Fruit fly (Drosophila melanogaster) whole organism, embryonic: ENCODE data around the gene Trim9.

ENCODE experiments used
- Bgb ChIP-seq: fragments of 200-800 bp; sonication (Bioruptor generic); IDR thresholded peaks from 2 replicates; pipeline ENCODE4 v1.3.6; 2022; ENCODE audit warnings: missing biosample characterization, missing genetic modification characterization; ENCODE audit not compliant: partially characterized antibody
- CG10147 ChIP-seq: fragments of 200-800 bp; sonication (Bioruptor generic); optimal IDR thresholded peaks from 2 replicates; lab custom pipeline; 2019; ENCODE audit warnings: missing biosample characterization, mild to moderate bottlenecking, missing genetic modification characterization, moderate library complexity
- CG10543 ChIP-seq: fragments of 200-800 bp; sonication (Bioruptor generic); optimal IDR thresholded peaks from 3 replicates; lab custom pipeline; 2017; ENCODE audit warnings: missing biosample characterization, mild to moderate bottlenecking, missing genetic modification characterization, moderate library complexity
- CG11093 ChIP-seq: fragments of 200-800 bp; sonication (Bioruptor generic); IDR thresholded peaks from 3 replicates; pipeline ENCODE4 v1.3.6; 2022; ENCODE audit warnings: missing biosample characterization, missing genetic modification characterization
- CG11504 ChIP-seq: fragments of 200-800 bp; sonication (Bioruptor generic); optimal IDR thresholded peaks from 3 replicates; lab custom pipeline; 2019; ENCODE audit warnings: missing biosample characterization, mild to moderate bottlenecking, missing genetic modification characterization, moderate library complexity
- CG12071 ChIP-seq: fragments of 200-800 bp; sonication (Bioruptor generic); optimal IDR thresholded peaks from 3 replicates; lab custom pipeline; 2018; ENCODE audit warnings: missing biosample characterization, mild to moderate bottlenecking, missing genetic modification characterization
- CG12299 ChIP-seq: fragments of 200-800 bp; sonication (Bioruptor generic); optimal IDR thresholded peaks from 2 replicates; lab custom pipeline; 2018; ENCODE audit warnings: missing biosample characterization, mild to moderate bottlenecking, missing genetic modification characterization
- CG12769 ChIP-seq: fragments of 200-800 bp; sonication (Bioruptor generic); optimal IDR thresholded peaks from 2 replicates; lab custom pipeline; 2019; ENCODE audit warnings: missing biosample characterization, mild to moderate bottlenecking, missing genetic modification characterization, moderate library complexity
- CG13894 ChIP-seq: fragments of 200-800 bp; sonication (Bioruptor generic); optimal IDR thresholded peaks from 3 replicates; lab custom pipeline; 2018; ENCODE audit warnings: missing biosample characterization, mild to moderate bottlenecking, missing genetic modification characterization, moderate library complexity
- CG15073 ChIP-seq: fragments of 200-800 bp; sonication (Bioruptor generic); optimal IDR thresholded peaks from 2 replicates; lab custom pipeline; 2016; ENCODE audit warnings: missing biosample characterization, missing genetic modification characterization
- CG17568 ChIP-seq: fragments of 200-800 bp; sonication (Bioruptor generic); optimal IDR thresholded peaks from 2 replicates; lab custom pipeline; 2018; ENCODE audit warnings: missing biosample characterization, mild to moderate bottlenecking, missing genetic modification characterization, moderate library complexity
- CG17802 ChIP-seq: fragments of 200-800 bp; sonication (Bioruptor generic); optimal IDR thresholded peaks from 2 replicates; lab custom pipeline; 2018; ENCODE audit warnings: missing biosample characterization, mild to moderate bottlenecking, missing genetic modification characterization, moderate library complexity
- CG17912 ChIP-seq: fragments of 200-800 bp; sonication (Bioruptor generic); optimal IDR thresholded peaks from 2 replicates; lab custom pipeline; 2018; ENCODE audit warnings: missing biosample characterization, mild to moderate bottlenecking, missing genetic modification characterization
- CG18619 ChIP-seq: fragments of 200-800 bp; sonication (Bioruptor generic); optimal IDR thresholded peaks from 3 replicates; lab custom pipeline; 2017; ENCODE audit warnings: missing biosample characterization, mild to moderate bottlenecking, missing genetic modification characterization
- CG2199 ChIP-seq: fragments of 200-800 bp; sonication (Bioruptor generic); IDR thresholded peaks from 3 replicates; pipeline ENCODE4 v1.3.6; 2022; ENCODE audit warnings: missing biosample characterization, missing genetic modification characterization
- CG30020 ChIP-seq: fragments of 200-800 bp; optimal IDR thresholded peaks from 2 replicates; lab custom pipeline; 2019; ENCODE audit warnings: missing biosample characterization, mild to moderate bottlenecking, missing genetic modification characterization, moderate library complexity
- CG32772 ChIP-seq: fragments of 200-800 bp; sonication (Bioruptor generic); IDR thresholded peaks from 2 replicates; pipeline ENCODE4 v1.3.6; 2022; ENCODE audit warnings: missing biosample characterization, missing genetic modification characterization
- CG5180 ChIP-seq: fragments of 200-800 bp; sonication (Bioruptor generic); optimal IDR thresholded peaks from 3 replicates; lab custom pipeline; 2017; ENCODE audit warnings: missing biosample characterization, missing genetic modification characterization, mild to moderate bottlenecking, moderate library complexity, missing genetic modification reagents
- CG5953 ChIP-seq: fragments of 200-800 bp; sonication (Bioruptor generic); IDR thresholded peaks from 2 replicates; pipeline ENCODE4 v1.3.6; 2022; ENCODE audit warnings: missing biosample characterization, missing genetic modification characterization
- CTCF ChIP-seq: fragments of 200-800 bp; sonication (Bioruptor generic); optimal IDR thresholded peaks from 2 replicates; lab custom pipeline; 2017; ENCODE audit warnings: missing biosample characterization, mild to moderate bottlenecking, missing genetic modification characterization, moderate library complexity
- Dll ChIP-seq: fragments of 200-800 bp; sonication (Bioruptor generic); IDR thresholded peaks from 4 replicates; pipeline ENCODE4 v1.3.6; 2022; ENCODE audit warnings: missing biosample characterization, missing genetic modification characterization; ENCODE audit not compliant: partially characterized antibody
- Fer2 ChIP-seq: fragments of 200-800 bp; sonication (Bioruptor generic); optimal IDR thresholded peaks from 2 replicates; lab custom pipeline; 2018; ENCODE audit warnings: missing biosample characterization, mild to moderate bottlenecking, missing genetic modification characterization, moderate library complexity
- GATAe ChIP-seq: fragments of 200-800 bp; sonication (Bioruptor generic); conservative IDR thresholded peaks from 2 replicates; pipeline ENCODE4 v1.3.6; 2022; ENCODE audit warnings: missing biosample characterization, missing genetic modification characterization
- Hand ChIP-seq: fragments of 200-800 bp; sonication (Bioruptor generic); optimal IDR thresholded peaks from 2 replicates; lab custom pipeline; 2017; ENCODE audit warnings: mild to moderate bottlenecking, missing biosample characterization, missing genetic modification reagents, missing genetic modification characterization
- Kr ChIP-seq: fragments of 200-800 bp; sonication (Bioruptor generic); optimal IDR thresholded peaks from 2 replicates; lab custom pipeline; 2017; ENCODE audit warnings: missing biosample characterization, mild to moderate bottlenecking, missing genetic modification characterization
- Mad ChIP-seq: fragments of 200-800 bp; sonication (Bioruptor generic); optimal IDR thresholded peaks from 2 replicates; lab custom pipeline; 2016; ENCODE audit warnings: missing biosample characterization, missing genetic modification characterization
- Rx ChIP-seq: fragments of 200-800 bp; sonication (Bioruptor generic); IDR thresholded peaks from 2 replicates; pipeline ENCODE4 v1.3.6; 2022; ENCODE audit warnings: missing biosample characterization, missing genetic modification characterization
- Stat92E ChIP-seq, 3 experiments: fragments of >200 bp in 2 of 3; fragments of 200-800 bp in 1 of 3; sonication (Bioruptor generic) in 1 of 3; optimal IDR thresholded peaks; 2 replicates each; lab custom pipeline; 2017 to 2019; ENCODE audit warnings: missing biosample characterization in 3 of 3, missing genetic modification characterization in 3 of 3, mild to moderate bottlenecking in 1 of 3, moderate library complexity in 1 of 3
- Taf1 ChIP-seq: fragments of 200-800 bp; sonication (Bioruptor generic); IDR thresholded peaks from 2 replicates; pipeline ENCODE4 v1.3.6; 2022; ENCODE audit warnings: missing biosample characterization, missing genetic modification characterization
- amos ChIP-seq: fragments of 200-800 bp; sonication (Bioruptor generic); IDR thresholded peaks from 2 replicates; pipeline ENCODE4 v1.3.6; 2022; ENCODE audit warnings: missing biosample characterization, missing genetic modification characterization; ENCODE audit not compliant: partially characterized antibody
- az2 ChIP-seq: fragments of 200-800 bp; sonication (Bioruptor generic); optimal IDR thresholded peaks from 3 replicates; lab custom pipeline; 2016; ENCODE audit warnings: missing biosample characterization, missing genetic modification characterization
- bigmax ChIP-seq: fragments of 200-800 bp; sonication (Bioruptor generic); optimal IDR thresholded peaks from 2 replicates; lab custom pipeline; 2018; ENCODE audit warnings: missing biosample characterization, mild to moderate bottlenecking, missing genetic modification characterization
- bowl ChIP-seq: fragments of 200-800 bp; sonication (Bioruptor generic); IDR thresholded peaks from 2 replicates; pipeline ENCODE4 v1.3.6; 2022; ENCODE audit warnings: missing biosample characterization, missing genetic modification characterization
- danr ChIP-seq: fragments of 200-800 bp; sonication (Bioruptor generic); IDR thresholded peaks from 2 replicates; pipeline ENCODE4 v1.3.6; 2022; ENCODE audit warnings: missing biosample characterization, missing genetic modification characterization
- dmrt99B ChIP-seq: fragments of 200-800 bp; sonication (Bioruptor generic); optimal IDR thresholded peaks from 2 replicates; lab custom pipeline; 2018; ENCODE audit warnings: missing biosample characterization, mild to moderate bottlenecking, missing genetic modification characterization, moderate library complexity
- ems ChIP-seq: fragments of 200-800 bp; sonication (Bioruptor generic); optimal IDR thresholded peaks from 3 replicates; lab custom pipeline; 2016; ENCODE audit warnings: missing biosample characterization, missing genetic modification characterization
- gsb-n ChIP-seq: fragments of 200-800 bp; sonication (Bioruptor generic); optimal IDR thresholded peaks from 3 replicates; lab custom pipeline; 2018; ENCODE audit warnings: missing biosample characterization, mild to moderate bottlenecking, missing genetic modification characterization
- her ChIP-seq: fragments of 200-800 bp; sonication (Bioruptor generic); optimal IDR thresholded peaks from 2 replicates; lab custom pipeline; 2016; ENCODE audit warnings: missing biosample characterization, missing genetic modification characterization
- hkb ChIP-seq, 2 experiments: fragments of 200-800 bp in 1 of 2; fragments of >200 bp in 1 of 2; sonication (Bioruptor generic) in 1 of 2; IDR thresholded peaks in 1 of 2; optimal IDR thresholded peaks in 1 of 2; 2 replicates each; pipeline versions ENCODE4 v1.3.6 to Lab custom; 2017 to 2022; ENCODE audit warnings: missing biosample characterization in 1 of 2, missing genetic modification characterization in 1 of 2
- kay ChIP-seq: fragments of 200-800 bp; sonication (Bioruptor generic); optimal IDR thresholded peaks from 2 replicates; lab custom pipeline; 2016; ENCODE audit warnings: missing biosample characterization, missing genetic modification characterization
- mam ChIP-seq: fragments of 200-800 bp; sonication (Bioruptor generic); optimal IDR thresholded peaks from 3 replicates; lab custom pipeline; 2016; ENCODE audit warnings: missing biosample characterization, missing genetic modification characterization
- salm ChIP-seq: fragments of 200-800 bp; sonication (Bioruptor generic); optimal IDR thresholded peaks from 2 replicates; lab custom pipeline; 2018; ENCODE audit warnings: missing biosample characterization, mild to moderate bottlenecking, missing genetic modification characterization
- sc ChIP-seq, 3 experiments: fragments of >200 bp in 2 of 3; fragments of 200-800 bp in 1 of 3; sonication (Bioruptor generic) in 1 of 3; optimal IDR thresholded peaks; 2 replicates in 2 of 3; 3 replicates in 1 of 3; lab custom pipeline; 2017; ENCODE audit warnings: mild to moderate bottlenecking in 1 of 3, missing biosample characterization in 1 of 3, missing genetic modification characterization in 1 of 3, missing genetic modification reagents in 1 of 3
- sens ChIP-seq: fragments of 200-800 bp; sonication (Bioruptor generic); peaks from one replicate; lab custom pipeline; 2016; ENCODE audit warnings: missing biosample characterization, missing genetic modification characterization
- sens-2 ChIP-seq: fragments of 200-800 bp; sonication (Bioruptor generic); IDR thresholded peaks from 2 replicates; pipeline ENCODE4 v1.3.6; 2022; ENCODE audit warnings: missing biosample characterization, missing genetic modification characterization
- sug ChIP-seq: fragments of 200-800 bp; optimal IDR thresholded peaks from 2 replicates; lab custom pipeline; 2019; ENCODE audit warnings: missing biosample characterization, mild to moderate bottlenecking, missing genetic modification characterization, moderate library complexity
- tup ChIP-seq: fragments of 200-800 bp; sonication (Bioruptor generic); optimal IDR thresholded peaks from 2 replicates; lab custom pipeline; 2016; ENCODE audit warnings: missing biosample characterization, mild to moderate bottlenecking, missing genetic modification characterization, moderate library complexity
- wek ChIP-seq: fragments of 200-800 bp; sonication (Bioruptor generic); optimal IDR thresholded peaks from 3 replicates; lab custom pipeline; 2018; ENCODE audit warnings: missing biosample characterization, mild to moderate bottlenecking, missing genetic modification characterization, moderate library complexity
- yki ChIP-seq: fragments of >200 bp; optimal IDR thresholded peaks from 3 replicates; lab custom pipeline; 2018

Trim9 gene

DNA sequence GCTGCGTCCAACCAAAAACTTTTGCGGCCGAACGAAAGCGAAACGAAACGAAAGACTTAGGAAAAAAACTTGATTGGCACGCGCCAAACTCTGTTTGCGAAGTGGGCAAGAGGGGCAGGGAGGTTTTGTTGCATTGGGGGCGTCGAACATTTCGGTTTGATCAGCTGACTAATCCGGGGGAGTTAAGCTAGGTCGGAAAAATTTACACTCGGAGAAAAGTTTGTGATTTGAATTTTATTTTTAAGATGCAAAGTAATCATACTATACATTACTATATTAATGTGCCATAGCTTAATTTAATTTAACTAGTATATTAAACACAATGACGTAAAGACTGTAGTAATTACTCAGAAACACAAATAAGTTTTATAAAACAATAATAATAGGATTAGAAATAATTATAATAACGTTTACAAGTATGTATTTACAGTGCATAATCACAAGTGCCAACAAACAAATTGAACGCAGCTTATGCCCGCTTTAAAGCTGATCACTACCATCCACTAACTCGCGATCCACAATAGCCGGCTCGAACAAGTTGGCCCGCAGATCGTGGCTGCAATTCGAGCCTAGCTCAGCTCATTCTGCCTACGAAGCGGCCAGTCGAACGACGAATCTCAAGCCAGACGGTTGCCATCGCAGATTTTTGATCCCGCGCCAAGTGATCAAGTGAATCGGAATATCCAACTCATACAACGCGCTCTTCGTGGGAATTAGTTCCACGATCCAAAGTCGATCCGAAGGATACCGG lies 117.0 kb downstream of the Trim9 start, which contains the start of gene CG31871 (continued):
- peak; percentile 64 for TF ChIP-seq az2
- TF ChIP-seq dmrt99B = peak; percentile 89
- peak; percentile 64 for TF ChIP-seq CG18619 (GFP tag; lab: Kevin White, UChicago)
- no peak for TF ChIP-seq CTCF (GFP tag; lab: Kevin White, UChicago)
- TF ChIP-seq Mad (GFP tag; lab: Kevin White, UChicago) = no peak
- TF ChIP-seq Bgb (GFP tag; lab: Robert Waterston, UW) = no peak
- TF ChIP-seq Dll (GFP tag; lab: Robert Waterston, UW) = no peak
- peak; percentile 23 for TF ChIP-seq Fer2 (tag; lab: Kevin White, UChicago)
- TF ChIP-seq sc (optimal IDR thresholded peaks at IDR 0.05; lab: Kevin White, UChicago) = no peak
- TF ChIP-seq sc (GFP tag; optimal IDR thresholded peaks at IDR 0.05; lab: Kevin White, UChicago) = peak; percentile 40
- no peak for TF ChIP-seq Rx (GFP tag; lab: Robert Waterston, UW)
- TF ChIP-seq CG5180 (GFP tag; lab: Kevin White, UChicago) = peak; percentile 98
- TF ChIP-seq CG10147 (GFP tag; lab: Kevin White, UChicago) = peak; percentile 68
- TF ChIP-seq CG12299 (tag; lab: Kevin White, UChicago) = peak; percentile 48
- TF ChIP-seq gsb-n = peak; percentile 79
- no peak for TF ChIP-seq Stat92E (GFP tag; optimal IDR thresholded peaks at IDR 0.05; lab: Kevin White, UChicago)
- TF ChIP-seq wek (GFP tag; lab: Kevin White, UChicago) = no peak
- TF ChIP-seq CG15073 (GFP tag; lab: Kevin White, UChicago) = no peak
- no peak for TF ChIP-seq mam (GFP tag; lab: Kevin White, UChicago)
- peak; percentile 42 for TF ChIP-seq salm (tag; lab: Kevin White, UChicago)
- TF ChIP-seq yki (lab: Kevin White, UChicago) = no peak
- TF ChIP-seq Hand (GFP tag; lab: Kevin White, UChicago) = no peak
- TF ChIP-seq sug (tag; lab: Kevin White, UChicago) = no peak
- peak; percentile 71 for TF ChIP-seq sens (GFP tag; lab: Kevin White, UChicago)
- TF ChIP-seq her (GFP tag; lab: Kevin White, UChicago) = no peak
- no peak for TF ChIP-seq CG13894 (tag; lab: Kevin White, UChicago)
- no peak for TF ChIP-seq ems (GFP tag; lab: Kevin White, UChicago)
- TF ChIP-seq CG17802 = no peak
- no peak for TF ChIP-seq tup (GFP tag; lab: Kevin White, UChicago)
- 0 out of 2 replicates have a peak, but pooled peaks have one; percentile 28 for TF ChIP-seq GATAe (GFP tag; lab: Robert Waterston, UW)
- TF ChIP-seq CG11093 (GFP tag; lab: Robert Waterston, UW) = 0 out of 3 replicates have a peak, but pooled peaks have one; percentile 52
- peak; percentile 32 for TF ChIP-seq CG10543 (GFP tag; lab: Kevin White, UChicago)
- no peak for TF ChIP-seq Kr (GFP tag; lab: Kevin White, UChicago)
- TF ChIP-seq kay = no peak
- TF ChIP-seq CG30020 (tag; lab: Kevin White, UChicago) = no peak
- no peak; the same call in 1 of the 2 replicates for TF ChIP-seq CG5953
- TF ChIP-seq CG17912 (GFP tag; lab: Kevin White, UChicago) = no peak
- no peak for TF ChIP-seq CG2199
- TF ChIP-seq amos (GFP tag; lab: Robert Waterston, UW) = no peak
- TF ChIP-seq CG32772 (GFP tag; lab: Robert Waterston, UW) = peak; percentile 76
- peak; percentile 30 for TF ChIP-seq CG12769 (tag; lab: Kevin White, UChicago)
- TF ChIP-seq danr (GFP tag; lab: Robert Waterston, UW) = no peak
- no peak for TF ChIP-seq bigmax
- TF ChIP-seq hkb (optimal IDR thresholded peaks at IDR 0.05; lab: Kevin White, UChicago) = no peak
- peak; percentile 71 for TF ChIP-seq hkb (GFP tag; IDR thresholded peaks at IDR 0.05; lab: Robert Waterston, UW)
- TF ChIP-seq Taf1 (GFP tag; lab: Robert Waterston, UW) = no peak
- TF ChIP-seq CG12071 (GFP tag; lab: Kevin White, UChicago) = no peak
- no peak for TF ChIP-seq sens-2 (GFP tag; lab: Robert Waterston, UW)
- TF ChIP-seq CG17568 = peak; percentile 42
- TF ChIP-seq bowl (GFP tag; lab: Robert Waterston, UW) = no peak; the same call in 1 of the 2 replicates
- TF ChIP-seq CG11504 (tag; lab: Kevin White, UChicago) = peak; percentile 90
